Worm (Caenorhabditis elegans): ENCODE measurements around the gene F11E6.10.

The F11E6.10 gene

DNA sequence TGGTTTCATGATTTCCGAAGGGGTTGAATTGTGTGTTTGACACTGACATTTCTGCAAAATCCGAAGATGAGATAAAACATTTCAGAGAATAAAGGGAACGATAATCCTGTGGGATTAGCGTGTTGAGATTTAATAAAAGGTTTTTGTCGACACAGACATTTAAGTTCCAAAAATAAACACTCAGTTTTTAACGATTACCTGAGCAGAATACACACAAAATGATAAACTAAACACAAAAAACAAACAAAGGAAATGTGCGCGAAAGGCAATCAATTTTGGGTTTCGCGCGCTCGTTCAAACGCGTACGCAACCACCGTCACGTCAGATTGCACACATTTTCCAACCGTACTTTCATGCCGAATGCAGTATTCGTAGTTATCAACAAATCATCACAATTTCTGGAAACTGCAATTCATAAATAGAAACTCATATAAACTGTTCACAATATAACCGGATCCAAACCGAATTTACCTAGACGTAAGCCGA, 1.7 kb downstream of the F11E6.10 start, which contains the start of gene rif-1.1 (continued):
- TF ChIP-seq egl-27 (tag; optimal IDR thresholded peaks at IDR 0.05) (no peak), ceh-82 (tag; optimal IDR thresholded peaks at IDR 0.05) (no peak), lin-13 (GFP tag; optimal IDR thresholded peaks at IDR 0.05) (no peak), nhr-11 (tag; optimal IDR thresholded peaks at IDR 0.05) (no peak), T26A8.4 (GFP tag; IDR thresholded peaks at IDR 0.05) (no peak), duxl-1 (tag; optimal IDR thresholded peaks at IDR 0.05; ENCODE audit: poor library complexity) (no peak), F10B5.3 (tag; optimal IDR thresholded peaks at IDR 0.05) (no peak), mxl-2 (GFP tag; conservative IDR thresholded peaks at IDR 0.05) (no peak), hlh-30 (tag; optimal IDR thresholded peaks at IDR 0.05; ENCODE audit: insufficient read depth) (no peak), mdl-1 (tag; optimal IDR thresholded peaks at IDR 0.05) (no peak), dmd-9 (GFP tag; IDR thresholded peaks at IDR 0.05) (no peak), cey-2 (tag; optimal IDR thresholded peaks at IDR 0.05; ENCODE audit: borderline replicate concordance, insufficient read depth) (no peak), snpc-4 (tag; optimal IDR thresholded peaks at IDR 0.05) (no peak), nhr-102 (tag; optimal IDR thresholded peaks at IDR 0.05) (no peak), nhr-111 (GFP tag; optimal IDR thresholded peaks at IDR 0.05) (no peak), ceh-28 (tag; optimal IDR thresholded peaks at IDR 0.05) (no peak), nhr-237 (tag; optimal IDR thresholded peaks at IDR 0.05) (no peak), nhr-76 (tag; optimal IDR thresholded peaks at IDR 0.05) (no peak), nhr-10 (tag; optimal IDR thresholded peaks at IDR 0.05) (no peak), dpl-1 (GFP tag; optimal IDR thresholded peaks at IDR 0.05) (peak; percentile 84), daf-8 (GFP tag; IDR thresholded peaks at IDR 0.05) (no peak), mep-1 (tag; optimal IDR thresholded peaks at IDR 0.05) (no peak), skn-1 (tag; optimal IDR thresholded peaks at IDR 0.05) (no peak), zip-11 (GFP tag; IDR thresholded peaks at IDR 0.05) (no peak), lsy-2 (tag; optimal IDR thresholded peaks at IDR 0.05) (peak in 1 of 2 experiments; percentile 85), saeg-2 (GFP tag; IDR thresholded peaks at IDR 0.05) (no peak), sdz-12 (GFP tag; optimal IDR thresholded peaks at IDR 0.05) (no peak), lin-38 (GFP tag; IDR thresholded peaks at IDR 0.05) (peak; percentile 29), dve-1 (tag; optimal IDR thresholded peaks at IDR 0.05; ENCODE audit: insufficient read depth) (peak; percentile 45), fos-1 (tag; optimal IDR thresholded peaks at IDR 0.05) (no peak), daf-16 (GFP tag; optimal IDR thresholded peaks at IDR 0.05) (no peak), daf-16 (tag; optimal IDR thresholded peaks at IDR 0.05) (peak; percentile 51), F37D6.2 (tag; optimal IDR thresholded peaks at IDR 0.05) (no peak), ceh-44 (GFP tag; IDR thresholded peaks at IDR 0.05) (no peak), unc-39 (tag; optimal IDR thresholded peaks at IDR 0.05) (no peak), php-3 (GFP tag; IDR thresholded peaks at IDR 0.05) (no peak), madf-5 (GFP tag; IDR thresholded peaks at IDR 0.05) (no peak), dmd-6 (GFP tag; IDR thresholded peaks at IDR 0.05) (peak; percentile 22; the same call in 1 of the 2 replicates), nhr-42 (GFP tag; IDR thresholded peaks at IDR 0.05) (no peak), mdt-29 (GFP tag; IDR thresholded peaks at IDR 0.05) (no peak), hif-1 (tag; optimal IDR thresholded peaks at IDR 0.05) (no peak), ceh-62 (tag; optimal IDR thresholded peaks at IDR 0.05) (no peak), jun-1 (tag; optimal IDR thresholded peaks at IDR 0.05) (no peak), F44E2.7 (GFP tag; IDR thresholded peaks at IDR 0.05) (no peak), mxl-3 (GFP tag; optimal IDR thresholded peaks at IDR 0.05) (no peak), lin-39 (tag; optimal IDR thresholded peaks at IDR 0.05) (no peak), nhr-6 (tag; optimal IDR thresholded peaks at IDR 0.05) (peak; percentile 1), lim-7 (GFP tag; IDR thresholded peaks at IDR 0.05) (no peak), ZK546.5 (tag; optimal IDR thresholded peaks at IDR 0.05) (no peak), ceh-20 (GFP tag; IDR thresholded peaks at IDR 0.05) (no peak), ceh-32 (tag; optimal IDR thresholded peaks at IDR 0.05; ENCODE audit: poor library complexity) (no peak), T20F7.1 (GFP tag; optimal IDR thresholded peaks at IDR 0.05) (no peak)

Data from whole organism, L4 larva.